Fruit fly (Drosophila melanogaster): Measurements from ENCODE around the gene CG32988.
A peak's percentile ranks its signal among the peaks of the same experiment; 100 is the strongest.

The CG32988 gene

dm6 chr2L:8859839-8860238 is 4.8 kb upstream of the CG32988 start (continued):
- TF ChIP-seq gce (GFP tag; IDR thresholded peaks at IDR 0.05) (no peak), ash1 (GFP tag; optimal IDR thresholded peaks at IDR 0.05) (no peak), Meics (GFP tag; optimal IDR thresholded peaks at IDR 0.05) (no peak), CG15011 (GFP tag; optimal IDR thresholded peaks at IDR 0.05) (peak; percentile 12), CG3407 (GFP tag; optimal IDR thresholded peaks at IDR 0.05) (peak; percentile 51), NC2β (GFP tag; optimal IDR thresholded peaks at IDR 0.05) (no peak), sens-2 (GFP tag; IDR thresholded peaks at IDR 0.05) (no peak), BtbVII (GFP tag; optimal IDR thresholded peaks at IDR 0.05) (peak; percentile 20), CG1792 (GFP tag; optimal IDR thresholded peaks at IDR 0.05) (no peak), chif (GFP tag; optimal IDR thresholded peaks at IDR 0.05) (no peak), CG15601 (tag; optimal IDR thresholded peaks at IDR 0.05) (peak; percentile 56), B-H1 (GFP tag; IDR thresholded peaks at IDR 0.05) (no peak), slbo (GFP tag; IDR thresholded peaks at IDR 0.05) (no peak), Neu2 (GFP tag; optimal IDR thresholded peaks at IDR 0.05; ENCODE audit: borderline replicate concordance) (no peak), D (optimal IDR thresholded peaks at IDR 0.05) (no peak), D (GFP tag; optimal IDR thresholded peaks at IDR 0.05) (no peak), abd-A (tag; optimal IDR thresholded peaks at IDR 0.05) (no peak), dysf (GFP tag; IDR thresholded peaks at IDR 0.05) (no peak), pzg (GFP tag; optimal IDR thresholded peaks at IDR 0.05) (no peak), kni (GFP tag; optimal IDR thresholded peaks at IDR 0.05) (peak; percentile 9), ara (GFP tag; IDR thresholded peaks at IDR 0.05) (no peak), CG16779 (GFP tag; IDR thresholded peaks at IDR 0.05) (no peak), CG11247 (GFP tag; IDR thresholded peaks at IDR 0.05) (no peak), schlank (tag; optimal IDR thresholded peaks at IDR 0.05) (peak; percentile 34), CG17612 (GFP tag; IDR thresholded peaks at IDR 0.05) (no peak), tll (GFP tag; optimal IDR thresholded peaks at IDR 0.05) (no peak), CG7839 (tag; optimal IDR thresholded peaks at IDR 0.05) (no peak), CG2202 (tag; optimal IDR thresholded peaks at IDR 0.05) (peak; percentile 58), maf-S (GFP tag; optimal IDR thresholded peaks at IDR 0.05) (no peak), lbe (GFP tag; optimal IDR thresholded peaks at IDR 0.05) (peak; percentile 73), Taf1 (GFP tag; IDR thresholded peaks at IDR 0.05) (no peak), Hr3 (GFP tag; optimal IDR thresholded peaks at IDR 0.05) (no peak), CG14860 (GFP tag; IDR thresholded peaks at IDR 0.05; ENCODE audit: partially characterized antibody) (no peak), CG13296 (GFP tag; optimal IDR thresholded peaks at IDR 0.05) (no peak), CG2875 (GFP tag; optimal IDR thresholded peaks at IDR 0.05) (peak; percentile 43), CG13424 (tag; optimal IDR thresholded peaks at IDR 0.05) (no peak), sim (GFP tag; IDR thresholded peaks at IDR 0.05) (no peak), Antp (GFP tag; optimal IDR thresholded peaks at IDR 0.05) (no peak), CG8359 (GFP tag; optimal IDR thresholded peaks at IDR 0.05; ENCODE audit: borderline replicate concordance) (peak; percentile 15), jing (GFP tag; optimal IDR thresholded peaks at IDR 0.05) (no peak), PHDP (tag; optimal IDR thresholded peaks at IDR 0.05) (peak; percentile 33), ranshi (GFP tag; IDR thresholded peaks at IDR 0.05) (no peak), mam (GFP tag; optimal IDR thresholded peaks at IDR 0.05) (no peak), cato (GFP tag; optimal IDR thresholded peaks at IDR 0.05; ENCODE audit: borderline replicate concordance) (no peak), CG12236 (GFP tag; optimal IDR thresholded peaks at IDR 0.05) (no peak), CG12219 (GFP tag; optimal IDR thresholded peaks at IDR 0.05) (peak; percentile 8), Aef1 (GFP tag; IDR thresholded peaks at IDR 0.05) (no peak), CG10959 (GFP tag; IDR thresholded peaks at IDR 0.05) (no peak), grn (GFP tag; optimal IDR thresholded peaks at IDR 0.05) (peak; percentile 24), CG13624 (GFP tag; optimal IDR thresholded peaks at IDR 0.05) (no peak), Dad (GFP tag; optimal IDR thresholded peaks at IDR 0.05) (no peak), dmrt99B (tag; optimal IDR thresholded peaks at IDR 0.05) (no peak)
